Fruit fly (Drosophila melanogaster) whole organism, pupa: ENCODE results near the gene CG4991.

Source experiments
- CG10348 ChIP-seq: fragments of 200-800 bp; sonication (Bioruptor generic); IDR thresholded peaks from 2 replicates; pipeline ENCODE4 v1.3.6; 2022; ENCODE audit warnings: missing biosample characterization, missing genetic modification characterization
- CG12605 ChIP-seq: fragments of 200-800 bp; sonication (Bioruptor generic); IDR thresholded peaks from 2 replicates; pipeline ENCODE4 v1.3.6; 2022; ENCODE audit warnings: missing biosample characterization, missing genetic modification characterization
- CG13204 ChIP-seq: fragments of 200-800 bp; sonication (Bioruptor generic); optimal IDR thresholded peaks from 2 replicates; lab custom pipeline; 2018; ENCODE audit warnings: missing biosample characterization, mild to moderate bottlenecking, missing genetic modification characterization, moderate library complexity
- CG14655 ChIP-seq: fragments of 200-800 bp; sonication (Bioruptor generic); optimal IDR thresholded peaks from 3 replicates; lab custom pipeline; 2017; ENCODE audit warnings: mild to moderate bottlenecking, missing biosample characterization, missing genetic modification reagents, missing genetic modification characterization
- CG15710 ChIP-seq: fragments of 200-800 bp; sonication (Bioruptor generic); optimal IDR thresholded peaks from 2 replicates; lab custom pipeline; 2018; ENCODE audit warnings: missing biosample characterization, mild to moderate bottlenecking, missing genetic modification characterization, moderate library complexity
- CG17806 ChIP-seq: fragments of 200-800 bp; sonication (Bioruptor generic); optimal IDR thresholded peaks from 2 replicates; lab custom pipeline; 2018; ENCODE audit warnings: missing biosample characterization, mild to moderate bottlenecking, missing genetic modification characterization, moderate library complexity
- CG32121 ChIP-seq: fragments of 200-800 bp; sonication (Bioruptor generic); IDR thresholded peaks from 2 replicates; pipeline ENCODE4 v1.3.6; 2022; ENCODE audit warnings: missing biosample characterization, missing genetic modification characterization
- CG34367 ChIP-seq: fragments of 200-800 bp; sonication (Bioruptor generic); optimal IDR thresholded peaks from 2 replicates; lab custom pipeline; 2018; ENCODE audit warnings: missing biosample characterization, mild to moderate bottlenecking, missing genetic modification characterization
- CG4496 ChIP-seq: fragments of 200-800 bp; sonication (Bioruptor generic); IDR thresholded peaks from 3 replicates; pipeline ENCODE4 v1.3.6; 2022; ENCODE audit warnings: missing biosample characterization, missing genetic modification characterization
- CG8159 ChIP-seq: fragments of 200-800 bp; sonication (Bioruptor generic); optimal IDR thresholded peaks from 3 replicates; lab custom pipeline; 2018; ENCODE audit warnings: missing biosample characterization, mild to moderate bottlenecking, missing genetic modification characterization, moderate library complexity
- CG8301 ChIP-seq: fragments of 200-800 bp; sonication (Bioruptor generic); optimal IDR thresholded peaks from 2 replicates; lab custom pipeline; 2018; ENCODE audit warnings: missing biosample characterization, mild to moderate bottlenecking, missing genetic modification characterization
- CG9948 ChIP-seq: fragments of 200-800 bp; sonication (Bioruptor generic); optimal IDR thresholded peaks from 2 replicates; lab custom pipeline; 2018; ENCODE audit warnings: missing biosample characterization, mild to moderate bottlenecking, missing genetic modification characterization, moderate library complexity
- D1 ChIP-seq: fragments of 200-800 bp; sonication (Bioruptor generic); optimal IDR thresholded peaks from 2 replicates; lab custom pipeline; 2018; ENCODE audit warnings: missing biosample characterization, mild to moderate bottlenecking, missing genetic modification characterization, moderate library complexity
- EcR ChIP-seq: fragments of 200-800 bp; sonication (Bioruptor generic); optimal IDR thresholded peaks from 3 replicates; lab custom pipeline; 2019; ENCODE audit warnings: missing biosample characterization, missing genetic modification characterization, mild to moderate bottlenecking, moderate library complexity, missing genetic modification reagents
- Ets98B ChIP-seq: fragments of 200-800 bp; sonication (Bioruptor generic); IDR thresholded peaks from 2 replicates; pipeline ENCODE4 v1.3.6; 2022; ENCODE audit warnings: missing biosample characterization, missing genetic modification characterization
- Pif1A ChIP-seq: fragments of 200-800 bp; sonication (Bioruptor generic); optimal IDR thresholded peaks from 3 replicates; lab custom pipeline; 2016; ENCODE audit warnings: missing biosample characterization, missing genetic modification characterization
- Pif1B ChIP-seq: fragments of 200-800 bp; sonication (Bioruptor generic); optimal IDR thresholded peaks from 3 replicates; lab custom pipeline; 2016; ENCODE audit warnings: missing biosample characterization, missing genetic modification characterization
- Snoo ChIP-seq: fragments of 200-800 bp; sonication (Bioruptor generic); optimal IDR thresholded peaks from 3 replicates; lab custom pipeline; 2017; ENCODE audit warnings: missing biosample characterization, mild to moderate bottlenecking, missing genetic modification characterization, inconsistent platforms
- fd96Ca ChIP-seq: fragments of 200-800 bp; sonication (Bioruptor generic); IDR thresholded peaks from 3 replicates; pipeline ENCODE4 v1.3.6; 2022; ENCODE audit warnings: missing biosample characterization, missing genetic modification characterization
- gl ChIP-seq: fragments of 200-800 bp; sonication (Bioruptor generic); optimal IDR thresholded peaks from 2 replicates; lab custom pipeline; 2018; ENCODE audit warnings: missing biosample characterization, mild to moderate bottlenecking, missing genetic modification characterization
- rn ChIP-seq: fragments of 200-800 bp; sonication (Bioruptor generic); IDR thresholded peaks from 2 replicates; pipeline ENCODE4 v1.3.6; 2022; ENCODE audit warnings: missing biosample characterization, missing genetic modification characterization

CG4991 gene

dm6 chrX:17111958-17112953 lies 20.6 kb downstream of the CG4991 start:
- peak; percentile 93 for TF ChIP-seq EcR (GFP tag; lab: Kevin White, UChicago)
- peak; percentile 39; the same call in 1 of the 3 replicates for TF ChIP-seq CG4496
- TF ChIP-seq CG34367 (tag; lab: Kevin White, UChicago): peak; percentile 10
- peak; percentile 78 for TF ChIP-seq CG14655 (GFP tag; lab: Kevin White, UChicago)
- TF ChIP-seq rn (GFP tag; lab: Robert Waterston, UW): no peak
- TF ChIP-seq CG13204: no peak
- TF ChIP-seq CG8301: peak; percentile 46
- peak; percentile 32 for TF ChIP-seq CG15710
- peak; percentile 33 for TF ChIP-seq CG9948 (tag; lab: Kevin White, UChicago)
- TF ChIP-seq CG17806: peak; percentile 21
- TF ChIP-seq CG8159 (tag; lab: Kevin White, UChicago): peak; percentile 52

dm6 chrX:17113324-17113723 lies 21.7 kb downstream of the CG4991 start:
- TF ChIP-seq CG34367 (tag; lab: Kevin White, UChicago) (peak; percentile 63), CG13204 (no peak), CG4496 (peak; percentile 59; the same call in 1 of the 3 replicates), gl (tag; lab: Kevin White, UChicago) (no peak), CG10348 (no peak), CG15710 (peak; percentile 68), CG8301 (peak; percentile 34), Snoo (tag; lab: Kevin White, UChicago) (peak; percentile 68), CG8159 (tag; lab: Kevin White, UChicago) (peak; percentile 62), CG17806 (peak; percentile 42), CG14655 (GFP tag; lab: Kevin White, UChicago) (peak; percentile 62), Ets98B (peak; percentile 53; the same call in 1 of the 2 replicates), CG9948 (tag; lab: Kevin White, UChicago) (peak; percentile 70), rn (GFP tag; lab: Robert Waterston, UW) (no peak), CG32121 (GFP tag; lab: Robert Waterston, UW) (peak; percentile 59), Pif1B (GFP tag; lab: Kevin White, UChicago) (peak; percentile 70), fd96Ca (GFP tag; lab: Robert Waterston, UW) (peak; percentile 47; the same call in 1 of the 3 replicates), EcR (GFP tag; lab: Kevin White, UChicago) (no peak), D1 (tag; lab: Kevin White, UChicago) (no peak), CG12605 (GFP tag; lab: Robert Waterston, UW) (no peak), Pif1A (GFP tag; lab: Kevin White, UChicago) (peak; percentile 8)

- no peak for TF ChIP-seq CG32121 (GFP tag; lab: Robert Waterston, UW)
- TF ChIP-seq Pif1A (GFP tag; lab: Kevin White, UChicago): peak; percentile 33
- TF ChIP-seq CG14655 (GFP tag; lab: Kevin White, UChicago): peak; percentile 55
- no peak for TF ChIP-seq CG15710
- TF ChIP-seq CG9948 (tag; lab: Kevin White, UChicago): peak; percentile 6
- peak; percentile 22 for TF ChIP-seq Snoo (tag; lab: Kevin White, UChicago)
- no peak for TF ChIP-seq gl (tag; lab: Kevin White, UChicago)
- no peak for TF ChIP-seq fd96Ca (GFP tag; lab: Robert Waterston, UW)
- peak; percentile 30 for TF ChIP-seq CG8159 (tag; lab: Kevin White, UChicago)
- TF ChIP-seq CG8301: peak; percentile 34
- TF ChIP-seq Pif1B (GFP tag; lab: Kevin White, UChicago): no peak
- TF ChIP-seq CG17806: peak; percentile 37
These were observed 29.9 kb downstream of the CG4991 start for dm6 chrX:17121600-17121999.

- no peak for TF ChIP-seq CG12605 (GFP tag; lab: Robert Waterston, UW)
- TF ChIP-seq CG14655 (GFP tag; lab: Kevin White, UChicago): no peak
- no peak for TF ChIP-seq CG10348
These were observed 30.9 kb downstream of the CG4991 start for dm6 chrX:17122425-17123094.

- TF ChIP-seq D1 (tag; lab: Kevin White, UChicago) (no peak), CG8301 (peak; percentile 35), Snoo (tag; lab: Kevin White, UChicago) (peak; percentile 21), gl (tag; lab: Kevin White, UChicago) (no peak), Pif1B (GFP tag; lab: Kevin White, UChicago) (peak; percentile 40), EcR (GFP tag; lab: Kevin White, UChicago) (no peak), CG9948 (tag; lab: Kevin White, UChicago) (peak; percentile 22), CG10348 (no peak; the same call in 1 of the 2 replicates), CG17806 (peak; percentile 33), CG13204 (no peak), Pif1A (GFP tag; lab: Kevin White, UChicago) (peak; percentile 43), CG12605 (GFP tag; lab: Robert Waterston, UW) (0 out of 2 replicates have a peak, but pooled peaks have one; percentile 23), fd96Ca (GFP tag; lab: Robert Waterston, UW) (peak; percentile 25; the same call in 1 of the 3 replicates), CG14655 (GFP tag; lab: Kevin White, UChicago) (peak; percentile 43), CG8159 (tag; lab: Kevin White, UChicago) (peak; percentile 52), rn (GFP tag; lab: Robert Waterston, UW) (no peak), Ets98B (peak; percentile 42; the same call in 1 of the 2 replicates), CG34367 (tag; lab: Kevin White, UChicago) (no peak), CG4496 (peak; percentile 69; the same call in 2 of the 3 replicates), CG32121 (GFP tag; lab: Robert Waterston, UW) (peak; percentile 67), CG15710 (peak; percentile 44)
These were observed 32.0 kb downstream of the CG4991 start for dm6 chrX:17123545-17124203.
